Fruit fly (Drosophila melanogaster): ENCODE measurements around the gene qua.

qua gene

DNA sequence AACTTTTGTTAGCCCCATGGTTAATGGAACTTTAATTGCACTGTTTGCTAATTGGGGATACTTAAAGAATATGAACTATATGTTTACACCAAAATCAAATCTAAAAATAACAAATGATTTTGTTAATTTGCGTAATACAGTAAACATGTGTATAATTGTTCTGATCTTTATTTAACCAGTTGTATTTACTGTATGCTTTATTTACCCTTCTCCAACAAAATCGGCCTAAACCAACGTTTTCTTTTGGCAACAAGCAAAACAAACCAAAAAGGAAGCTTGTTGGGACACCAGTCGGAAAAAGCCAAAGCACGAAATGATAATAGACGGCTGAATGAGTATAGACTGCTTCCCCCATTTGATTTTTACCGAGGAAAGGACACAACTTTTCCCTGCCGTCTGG is 26.4 kb downstream of the qua start (continued):
- TF ChIP-seq CG14667 (GFP tag; IDR thresholded peaks at IDR 0.05) (no peak), CG17385 (GFP tag; optimal IDR thresholded peaks at IDR 0.05) (peak; percentile 24), Sry-δ (GFP tag; optimal IDR thresholded peaks at IDR 0.05) (peak; percentile 14), CG11695 (GFP tag; IDR thresholded peaks at IDR 0.05) (0 out of 3 replicates have a peak, but pooled peaks have one; percentile 44)

DNA sequence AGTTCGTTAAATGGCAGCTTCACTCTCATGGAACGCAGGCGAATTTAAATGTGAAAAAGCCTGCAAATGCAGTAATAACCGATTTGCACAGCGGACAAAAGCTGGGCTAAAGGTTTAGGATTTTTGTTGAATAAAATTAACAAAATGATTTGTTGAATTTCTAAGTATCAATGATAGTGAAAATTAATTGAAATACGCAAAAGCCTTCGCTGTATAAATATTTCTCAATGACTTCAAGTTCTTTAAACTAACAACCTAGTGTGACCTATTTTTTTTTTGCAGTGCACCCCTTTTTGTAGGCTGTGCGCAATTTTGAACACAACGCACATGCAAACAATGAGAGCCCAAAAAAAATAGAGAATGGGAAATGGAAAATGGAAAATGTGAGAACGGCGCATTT is 30.1 kb downstream of the qua start:
- TF ChIP-seq CG32772 (GFP tag; IDR thresholded peaks at IDR 0.05) = no peak
- no peak for TF ChIP-seq Hr78 (GFP tag; optimal IDR thresholded peaks at IDR 0.05)
- no peak for TF ChIP-seq CG13296 (GFP tag; optimal IDR thresholded peaks at IDR 0.05)
- TF ChIP-seq CG16813 (GFP tag; IDR thresholded peaks at IDR 0.05; ENCODE audit: partially characterized antibody) = no peak
- TF ChIP-seq Atf-2 (GFP tag; optimal IDR thresholded peaks at IDR 0.05) = no peak
- no peak for TF ChIP-seq CG1832 (GFP tag; optimal IDR thresholded peaks at IDR 0.05)
- TF ChIP-seq CG13123 (GFP tag; optimal IDR thresholded peaks at IDR 0.05) = no peak
- peak; percentile 11; the same call in 1 of the 2 replicates for TF ChIP-seq Drgx (GFP tag; IDR thresholded peaks at IDR 0.05)
- TF ChIP-seq CG8944 (GFP tag; optimal IDR thresholded peaks at IDR 0.05) = no peak
- no peak for TF ChIP-seq CG8924 (tag; optimal IDR thresholded peaks at IDR 0.05)
- no peak for TF ChIP-seq HmgZ (tag; optimal IDR thresholded peaks at IDR 0.05)
- no peak for TF ChIP-seq CG10959 (GFP tag; IDR thresholded peaks at IDR 0.05)
- TF ChIP-seq prd (optimal IDR thresholded peaks at IDR 0.05) = no peak
- TF ChIP-seq prd (GFP tag; IDR thresholded peaks at IDR 0.05) = peak; percentile 24; the same call in 1 of the 3 replicates
- TF ChIP-seq Sry-β (GFP tag; optimal IDR thresholded peaks at IDR 0.05) = no peak
- TF ChIP-seq unpg (GFP tag; optimal IDR thresholded peaks at IDR 0.05) = peak; percentile 2
- no peak for TF ChIP-seq Six4 (GFP tag; optimal IDR thresholded peaks at IDR 0.05)
- TF ChIP-seq tna (GFP tag; IDR thresholded peaks at IDR 0.05; ENCODE audit: partially characterized antibody) = no peak
- no peak for TF ChIP-seq Dref (GFP tag; IDR thresholded peaks at IDR 0.05)
- peak in 1 of 2 experiments; percentile 30 for TF ChIP-seq bsh (GFP tag; optimal IDR thresholded peaks at IDR 0.05)
- TF ChIP-seq Ada2b (GFP tag; IDR thresholded peaks at IDR 0.05) = peak; percentile 19; the same call in 1 of the 2 replicates
- no peak for TF ChIP-seq disco-r (GFP tag; optimal IDR thresholded peaks at IDR 0.05)
- peak; percentile 30 for TF ChIP-seq gem (tag; optimal IDR thresholded peaks at IDR 0.05)
- no peak for TF ChIP-seq CG13287 (GFP tag; IDR thresholded peaks at IDR 0.05; ENCODE audit: partially characterized antibody)
- no peak for TF ChIP-seq CG1233 (GFP tag; optimal IDR thresholded peaks at IDR 0.05)
- TF ChIP-seq hkb (optimal IDR thresholded peaks at IDR 0.05) = no peak
- TF ChIP-seq hkb (GFP tag; IDR thresholded peaks at IDR 0.05) = no peak
- no peak for TF ChIP-seq PHDP (tag; optimal IDR thresholded peaks at IDR 0.05)
- TF ChIP-seq CG15601 (tag; optimal IDR thresholded peaks at IDR 0.05) = no peak
- no peak for TF ChIP-seq Fer2 (tag; optimal IDR thresholded peaks at IDR 0.05)
- TF ChIP-seq CG1529 (GFP tag; optimal IDR thresholded peaks at IDR 0.05) = no peak
- no peak for TF ChIP-seq zfh1 (GFP tag; IDR thresholded peaks at IDR 0.05)
- no peak for TF ChIP-seq CG5953 (GFP tag; IDR thresholded peaks at IDR 0.05)
- TF ChIP-seq slp2 (GFP tag; optimal IDR thresholded peaks at IDR 0.05) = no peak
- TF ChIP-seq pita (GFP tag; optimal IDR thresholded peaks at IDR 0.05) = no peak
- TF ChIP-seq CG7745 (tag; optimal IDR thresholded peaks at IDR 0.05) = no peak
- no peak for TF ChIP-seq CG3847 (GFP tag; IDR thresholded peaks at IDR 0.05)
- TF ChIP-seq stc (GFP tag; IDR thresholded peaks at IDR 0.05) = no peak
- no peak for TF ChIP-seq ro (GFP tag; IDR thresholded peaks at IDR 0.05)
- no peak for TF ChIP-seq CG7357 (GFP tag; IDR thresholded peaks at IDR 0.05)
- TF ChIP-seq dm (GFP tag; optimal IDR thresholded peaks at IDR 0.05) = no peak
- TF ChIP-seq CG1603 (tag; optimal IDR thresholded peaks at IDR 0.05) = no peak
- no peak for TF ChIP-seq CG1024 (GFP tag; IDR thresholded peaks at IDR 0.05)
- no peak for TF ChIP-seq oc (tag; optimal IDR thresholded peaks at IDR 0.05)
- TF ChIP-seq scrt (GFP tag; optimal IDR thresholded peaks at IDR 0.05) = no peak
- TF ChIP-seq CG8765 (GFP tag; IDR thresholded peaks at IDR 0.05) = no peak
- no peak for TF ChIP-seq pho (GFP tag; optimal IDR thresholded peaks at IDR 0.05)
